Fruit fly (Drosophila melanogaster) whole organism, embryonic: ENCODE results near the gene Liprin-beta.

Experiments
- Adf1 ChIP-seq: fragments of 200-800 bp; sonication (Bioruptor generic); IDR thresholded peaks from 2 replicates; pipeline ENCODE4 v1.3.6; 2022; ENCODE audit warnings: missing biosample characterization, missing genetic modification characterization
- CG10654 ChIP-seq: fragments of 200-800 bp; sonication (Bioruptor generic); optimal IDR thresholded peaks from 2 replicates; lab custom pipeline; 2016; ENCODE audit warnings: missing biosample characterization, missing genetic modification characterization
- CG11093 ChIP-seq: fragments of 200-800 bp; sonication (Bioruptor generic); IDR thresholded peaks from 3 replicates; pipeline ENCODE4 v1.3.6; 2022; ENCODE audit warnings: missing biosample characterization, missing genetic modification characterization
- CG12659 ChIP-seq: fragments of 200-800 bp; sonication (Bioruptor generic); optimal IDR thresholded peaks from 3 replicates; lab custom pipeline; 2017; ENCODE audit warnings: mild to moderate bottlenecking, missing biosample characterization, missing genetic modification reagents, missing genetic modification characterization
- CG13287 ChIP-seq: fragments of 200-800 bp; sonication (Bioruptor generic); IDR thresholded peaks from 2 replicates; pipeline ENCODE4 v1.3.6; 2022; ENCODE audit warnings: missing biosample characterization, missing genetic modification characterization; ENCODE audit not compliant: partially characterized antibody
- CG14860 ChIP-seq: fragments of 200-800 bp; sonication (Bioruptor generic); IDR thresholded peaks from 3 replicates; pipeline ENCODE4 v1.3.6; 2022; ENCODE audit warnings: missing biosample characterization, missing genetic modification characterization; ENCODE audit not compliant: partially characterized antibody
- CG15073 ChIP-seq: fragments of 200-800 bp; sonication (Bioruptor generic); optimal IDR thresholded peaks from 2 replicates; lab custom pipeline; 2016; ENCODE audit warnings: missing biosample characterization, missing genetic modification characterization
- CG15514 ChIP-seq: fragments of 200-800 bp; sonication (Bioruptor generic); optimal IDR thresholded peaks from 3 replicates; lab custom pipeline; 2017; ENCODE audit warnings: missing biosample characterization, missing genetic modification characterization, mild to moderate bottlenecking, moderate library complexity, missing genetic modification reagents
- CG16813 ChIP-seq: fragments of 200-800 bp; sonication (Bioruptor generic); IDR thresholded peaks from 3 replicates; pipeline ENCODE4 v1.3.6; 2022; ENCODE audit warnings: missing biosample characterization, missing genetic modification characterization; ENCODE audit not compliant: partially characterized antibody
- CG16815 ChIP-seq: fragments of 200-800 bp; sonication (Bioruptor generic); optimal IDR thresholded peaks from 3 replicates; lab custom pipeline; 2017; ENCODE audit warnings: missing biosample characterization, mild to moderate bottlenecking, missing genetic modification characterization
- CG17186 ChIP-seq: fragments of 200-800 bp; sonication (Bioruptor generic); optimal IDR thresholded peaks from 3 replicates; lab custom pipeline; 2017; ENCODE audit warnings: missing biosample characterization, missing genetic modification reagents, missing genetic modification characterization
- CG1792 ChIP-seq: fragments of 200-800 bp; sonication (Bioruptor generic); optimal IDR thresholded peaks from 2 replicates; lab custom pipeline; 2016; ENCODE audit warnings: missing biosample characterization, missing genetic modification characterization
- CG18599 ChIP-seq: fragments of 200-800 bp; sonication (Bioruptor generic); optimal IDR thresholded peaks from 3 replicates; lab custom pipeline; 2017; ENCODE audit warnings: missing biosample characterization, missing genetic modification characterization, mild to moderate bottlenecking, moderate library complexity, missing genetic modification reagents
- CG2116 ChIP-seq: fragments of 200-800 bp; sonication (Bioruptor generic); optimal IDR thresholded peaks from 3 replicates; lab custom pipeline; 2018; ENCODE audit warnings: missing biosample characterization, mild to moderate bottlenecking, missing genetic modification characterization
- CG34422 ChIP-seq: fragments of 200-800 bp; sonication (Bioruptor generic); IDR thresholded peaks from 3 replicates; pipeline ENCODE4 v1.3.6; 2022; ENCODE audit warnings: missing biosample characterization, missing genetic modification characterization
- CG4617 ChIP-seq: fragments of 200-800 bp; sonication (Bioruptor generic); optimal IDR thresholded peaks from 3 replicates; lab custom pipeline; 2016; ENCODE audit warnings: missing biosample characterization, missing genetic modification characterization, borderline replicate concordance
- CG6791 ChIP-seq: fragments of 200-800 bp; sonication (Bioruptor generic); IDR thresholded peaks from 3 replicates; pipeline ENCODE4 v1.3.6; 2022; ENCODE audit warnings: missing biosample characterization, missing genetic modification characterization; ENCODE audit not compliant: partially characterized antibody
- CHES-1-like ChIP-seq: fragments of 200-800 bp; sonication (Bioruptor generic); optimal IDR thresholded peaks from 2 replicates; lab custom pipeline; 2016; ENCODE audit warnings: missing biosample characterization, missing genetic modification characterization
- CrebB ChIP-seq: fragments of 200-800 bp; sonication (Bioruptor generic); optimal IDR thresholded peaks from 3 replicates; lab custom pipeline; 2018; ENCODE audit warnings: missing biosample characterization, mild to moderate bottlenecking, missing genetic modification characterization
- Dll ChIP-seq: fragments of 200-800 bp; sonication (Bioruptor generic); IDR thresholded peaks from 4 replicates; pipeline ENCODE4 v1.3.6; 2022; ENCODE audit warnings: missing biosample characterization, missing genetic modification characterization; ENCODE audit not compliant: partially characterized antibody
- Eip74EF ChIP-seq, 2 experiments: fragments of 200-800 bp in 1 of 2; fragments of >200 bp in 1 of 2; sonication (Bioruptor generic) in 1 of 2; optimal IDR thresholded peaks; 2 replicates each; lab custom pipeline; 2017 to 2019; ENCODE audit warnings: missing biosample characterization in 2 of 2, missing genetic modification characterization in 2 of 2, mild to moderate bottlenecking in 1 of 2, moderate library complexity in 1 of 2
- Elba2 ChIP-seq: fragments of 200-800 bp; sonication (Bioruptor generic); optimal IDR thresholded peaks from 3 replicates; lab custom pipeline; 2016; ENCODE audit warnings: missing biosample characterization, missing genetic modification characterization
- H2.0 ChIP-seq: fragments of 200-800 bp; sonication (Bioruptor generic); IDR thresholded peaks from 2 replicates; pipeline ENCODE4 v1.3.6; 2022; ENCODE audit warnings: missing biosample characterization, missing genetic modification characterization
- HLH4C ChIP-seq: fragments of 200-800 bp; sonication (Bioruptor generic); IDR thresholded peaks from 3 replicates; pipeline ENCODE4 v1.3.6; 2022; ENCODE audit warnings: missing biosample characterization, missing genetic modification characterization; ENCODE audit not compliant: partially characterized antibody
- Hey ChIP-seq: fragments of 200-800 bp; sonication (Bioruptor generic); optimal IDR thresholded peaks from 3 replicates; lab custom pipeline; 2018; ENCODE audit warnings: missing biosample characterization, mild to moderate bottlenecking, missing genetic modification characterization
- HmgZ ChIP-seq: fragments of 200-800 bp; sonication (Bioruptor generic); optimal IDR thresholded peaks from 2 replicates; lab custom pipeline; 2018; ENCODE audit warnings: missing biosample characterization, mild to moderate bottlenecking, missing genetic modification characterization
- Mad ChIP-seq: fragments of 200-800 bp; sonication (Bioruptor generic); optimal IDR thresholded peaks from 2 replicates; lab custom pipeline; 2016; ENCODE audit warnings: missing biosample characterization, missing genetic modification characterization
- Myb ChIP-seq: fragments of 200-800 bp; sonication (Bioruptor generic); optimal IDR thresholded peaks from 2 replicates; lab custom pipeline; 2016; ENCODE audit warnings: missing biosample characterization, missing genetic modification characterization
- Opbp ChIP-seq: fragments of 200-800 bp; sonication (Bioruptor generic); IDR thresholded peaks from 3 replicates; pipeline ENCODE4 v1.3.6; 2022; ENCODE audit warnings: missing biosample characterization, missing genetic modification characterization; ENCODE audit not compliant: partially characterized antibody
- Rfx ChIP-seq: fragments of 200-800 bp; sonication (Bioruptor generic); IDR thresholded peaks from 2 replicates; pipeline ENCODE4 v1.3.6; 2022; ENCODE audit warnings: missing biosample characterization, missing genetic modification characterization
- Sry-δ ChIP-seq: fragments of 200-800 bp; sonication (Bioruptor generic); optimal IDR thresholded peaks from 2 replicates; lab custom pipeline; 2016; ENCODE audit warnings: missing biosample characterization, missing genetic modification characterization
- Tbp ChIP-seq: fragments of >200 bp; optimal IDR thresholded peaks from 2 replicates; lab custom pipeline; 2018; ENCODE audit warnings: missing biosample characterization, missing genetic modification characterization
- Trl ChIP-seq, 3 experiments: fragments of >200 bp in 2 of 3; fragments of 200-800 bp in 1 of 3; sonication (Bioruptor generic) in 1 of 3; optimal IDR thresholded peaks; 2 replicates in 1 of 3; 3 replicates in 2 of 3; lab custom pipeline; 2016 to 2017; ENCODE audit warnings: missing biosample characterization in 1 of 3, missing genetic modification characterization in 1 of 3
- YL-1 ChIP-seq: fragments of 200-800 bp; sonication (Bioruptor generic); optimal IDR thresholded peaks from 3 replicates; lab custom pipeline; 2017; ENCODE audit warnings: missing biosample characterization, mild to moderate bottlenecking, missing genetic modification characterization
- chinmo ChIP-seq: fragments of 200-800 bp; sonication (Bioruptor generic); IDR thresholded peaks from 4 replicates; pipeline ENCODE4 v1.3.6; 2022; ENCODE audit warnings: missing biosample characterization, missing genetic modification characterization; ENCODE audit not compliant: partially characterized antibody
- disco-r ChIP-seq: fragments of 200-800 bp; sonication (Bioruptor generic); optimal IDR thresholded peaks from 2 replicates; lab custom pipeline; 2016; ENCODE audit warnings: missing biosample characterization, missing genetic modification characterization
- fd96Cb ChIP-seq: fragments of 200-800 bp; sonication (Bioruptor generic); optimal IDR thresholded peaks from 2 replicates; lab custom pipeline; 2018; ENCODE audit warnings: missing biosample characterization, mild to moderate bottlenecking, missing genetic modification characterization, moderate library complexity
- knrl ChIP-seq: fragments of 200-800 bp; sonication (Bioruptor generic); IDR thresholded peaks from 3 replicates; pipeline ENCODE4 v1.3.6; 2022; ENCODE audit warnings: missing biosample characterization, missing genetic modification characterization; ENCODE audit not compliant: partially characterized antibody
- odd ChIP-seq: fragments of 200-800 bp; sonication (Bioruptor generic); optimal IDR thresholded peaks from 2 replicates; lab custom pipeline; 2017; ENCODE audit warnings: missing biosample characterization, mild to moderate bottlenecking, missing genetic modification characterization
- phol ChIP-seq: fragments of 200-800 bp; sonication (Bioruptor generic); optimal IDR thresholded peaks from 3 replicates; lab custom pipeline; 2018; ENCODE audit warnings: missing biosample characterization, mild to moderate bottlenecking, missing genetic modification characterization, moderate library complexity
- pzg ChIP-seq: fragments of 200-800 bp; sonication (Bioruptor generic); optimal IDR thresholded peaks from 3 replicates; lab custom pipeline; 2018; ENCODE audit warnings: missing biosample characterization, mild to moderate bottlenecking, missing genetic modification characterization, moderate library complexity
- ranshi ChIP-seq: fragments of 200-800 bp; sonication (Bioruptor generic); IDR thresholded peaks from 2 replicates; pipeline ENCODE4 v1.3.6; 2022; ENCODE audit warnings: missing biosample characterization, missing genetic modification characterization
- row ChIP-seq: fragments of 200-800 bp; sonication (Bioruptor generic); IDR thresholded peaks from 3 replicates; pipeline ENCODE4 v1.3.6; 2022; ENCODE audit warnings: missing biosample characterization, missing genetic modification characterization
- tio ChIP-seq: fragments of 200-800 bp; sonication (Bioruptor generic); optimal IDR thresholded peaks from 2 replicates; lab custom pipeline; 2017; ENCODE audit warnings: missing biosample characterization, missing genetic modification characterization, inconsistent platforms
- trem ChIP-seq: fragments of 200-800 bp; optimal IDR thresholded peaks from 3 replicates; lab custom pipeline; 2019; ENCODE audit warnings: missing biosample characterization, mild to moderate bottlenecking, missing genetic modification characterization, moderate library complexity
- vvl ChIP-seq: fragments of 200-800 bp; sonication (Bioruptor generic); IDR thresholded peaks from 2 replicates; pipeline ENCODE4 v1.3.6; 2022; ENCODE audit warnings: missing biosample characterization, missing genetic modification characterization
- wdn ChIP-seq: fragments of 200-800 bp; sonication (Bioruptor generic); IDR thresholded peaks from 2 replicates; pipeline ENCODE4 v1.3.6; 2022; ENCODE audit warnings: missing biosample characterization, missing genetic modification characterization

Liprin-beta gene

DNA sequence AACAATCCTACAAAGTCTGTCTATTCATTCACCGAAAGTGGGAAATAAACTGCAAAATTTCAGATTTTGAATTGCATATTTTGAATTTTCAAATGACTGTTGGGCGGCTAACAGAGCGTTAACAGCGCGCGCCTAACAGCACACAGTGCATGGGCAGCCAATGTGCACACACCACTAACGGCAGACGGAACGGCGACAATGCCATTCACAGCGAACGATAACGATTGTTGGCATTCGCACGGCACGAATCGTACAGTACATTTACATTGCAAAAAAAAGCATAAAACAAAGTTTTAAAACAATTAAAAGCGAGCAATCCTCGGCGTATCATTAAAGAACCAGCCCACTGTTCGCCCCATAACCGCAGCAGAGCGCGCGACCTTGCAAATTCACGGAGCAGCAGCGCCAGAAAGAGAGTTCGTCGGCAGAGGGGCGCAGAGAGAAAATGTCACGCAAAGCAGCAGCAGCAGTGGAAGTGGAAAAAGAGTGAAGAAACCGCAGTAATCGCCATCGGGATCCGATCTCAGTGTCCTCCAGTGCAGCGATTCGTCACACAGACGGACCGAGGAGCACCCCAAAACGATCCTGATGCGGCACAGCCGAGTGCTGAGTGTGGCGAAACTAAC lies 10.5 kb upstream of the Liprin-beta start, which contains the start of gene Spt20 (continued):
- no peak for TF ChIP-seq CG16815 (GFP tag; lab: Kevin White, UChicago)
- TF ChIP-seq CG4617 (GFP tag; lab: Kevin White, UChicago), result peak; percentile 96
- TF ChIP-seq Sry-δ, result peak; percentile 57
- peak; percentile 62 for TF ChIP-seq CG13287
- peak; percentile 63 for TF ChIP-seq disco-r (GFP tag; lab: Kevin White, UChicago)
- peak; percentile 52; the same call in 1 of the 2 replicates for TF ChIP-seq Adf1 (GFP tag; lab: Robert Waterston, UW)
- no peak for TF ChIP-seq wdn (GFP tag; lab: Robert Waterston, UW)
- TF ChIP-seq Opbp (GFP tag; lab: Robert Waterston, UW), result peak; percentile 65; the same call in 2 of the 3 replicates
- no peak for TF ChIP-seq H2.0 (GFP tag; lab: Robert Waterston, UW)
- TF ChIP-seq chinmo, result 0 out of 4 replicates have a peak, but pooled peaks have one; percentile 54
- peak; percentile 23 for TF ChIP-seq trem (tag; lab: Kevin White, UChicago)
- TF ChIP-seq Myb (GFP tag; lab: Kevin White, UChicago), result peak; percentile 92
- TF ChIP-seq Mad (GFP tag; lab: Kevin White, UChicago), result no peak
- TF ChIP-seq Hey (tag; lab: Kevin White, UChicago), result no peak
- no peak for TF ChIP-seq CG1792
- peak; percentile 57; the same call in 2 of the 3 replicates for TF ChIP-seq CG16813 (GFP tag; lab: Robert Waterston, UW)
- peak; percentile 39 for TF ChIP-seq CHES-1-like (GFP tag; lab: Kevin White, UChicago)
- peak; percentile 53; the same call in 1 of the 2 replicates for TF ChIP-seq vvl
- TF ChIP-seq Dll, result peak; percentile 39; the same call in 2 of the 4 replicates
- TF ChIP-seq CG2116 (GFP tag; lab: Kevin White, UChicago), result peak; percentile 37
- TF ChIP-seq row (GFP tag; lab: Robert Waterston, UW), result peak; percentile 20; the same call in 1 of the 3 replicates
- peak; percentile 100 for TF ChIP-seq CG17186 (GFP tag; lab: Kevin White, UChicago)
- TF ChIP-seq Elba2 (GFP tag; lab: Kevin White, UChicago), result no peak
- no peak for TF ChIP-seq CG15073 (GFP tag; lab: Kevin White, UChicago)
- TF ChIP-seq fd96Cb (tag; lab: Kevin White, UChicago), result no peak
- peak; percentile 15; the same call in 1 of the 3 replicates for TF ChIP-seq CG34422
- TF ChIP-seq knrl, result peak; percentile 37; the same call in 2 of the 3 replicates
- no peak for TF ChIP-seq tio (GFP tag; lab: Kevin White, UChicago)
- TF ChIP-seq Eip74EF (GFP tag; optimal IDR thresholded peaks at IDR 0.05; lab: Kevin White, UChicago), result no peak
- no peak for TF ChIP-seq CG10654 (GFP tag; lab: Kevin White, UChicago)
- peak; percentile 27 for TF ChIP-seq phol (tag; lab: Kevin White, UChicago)
- TF ChIP-seq odd, result no peak
- peak; percentile 47 for TF ChIP-seq Rfx (GFP tag; lab: Robert Waterston, UW)
- peak in 1 of 2 experiments; percentile 5 for TF ChIP-seq Trl (optimal IDR thresholded peaks at IDR 0.05; lab: Kevin White, UChicago)
- TF ChIP-seq Trl (GFP tag; optimal IDR thresholded peaks at IDR 0.05; lab: Kevin White, UChicago), result no peak
- TF ChIP-seq Tbp, result no peak
- peak; percentile 56; the same call in 1 of the 3 replicates for TF ChIP-seq CG6791 (GFP tag; lab: Robert Waterston, UW)
- peak; percentile 93 for TF ChIP-seq YL-1 (GFP tag; lab: Kevin White, UChicago)
- TF ChIP-seq ranshi (GFP tag; lab: Robert Waterston, UW), result no peak
- 0 out of 3 replicates have a peak, but pooled peaks have one; percentile 36 for TF ChIP-seq CG14860 (GFP tag; lab: Robert Waterston, UW)
- peak; percentile 8 for TF ChIP-seq CrebB (tag; lab: Kevin White, UChicago)
- peak; percentile 45 for TF ChIP-seq CG15514
- TF ChIP-seq pzg (GFP tag; lab: Kevin White, UChicago), result peak; percentile 97
- TF ChIP-seq HmgZ (tag; lab: Kevin White, UChicago), result peak; percentile 54
- TF ChIP-seq CG18599 (GFP tag; lab: Kevin White, UChicago), result no peak
- 0 out of 3 replicates have a peak, but pooled peaks have one; percentile 32 for TF ChIP-seq HLH4C (GFP tag; lab: Robert Waterston, UW)
- TF ChIP-seq CG12659 (GFP tag; lab: Kevin White, UChicago), result peak; percentile 77
- TF ChIP-seq CG11093 (GFP tag; lab: Robert Waterston, UW), result no peak
